Worm (Caenorhabditis elegans): ENCODE results near the gene C02D5.4.
A peak's percentile ranks its signal among the peaks of the same experiment; 100 is the strongest.

Gene C02D5.4

DNA sequence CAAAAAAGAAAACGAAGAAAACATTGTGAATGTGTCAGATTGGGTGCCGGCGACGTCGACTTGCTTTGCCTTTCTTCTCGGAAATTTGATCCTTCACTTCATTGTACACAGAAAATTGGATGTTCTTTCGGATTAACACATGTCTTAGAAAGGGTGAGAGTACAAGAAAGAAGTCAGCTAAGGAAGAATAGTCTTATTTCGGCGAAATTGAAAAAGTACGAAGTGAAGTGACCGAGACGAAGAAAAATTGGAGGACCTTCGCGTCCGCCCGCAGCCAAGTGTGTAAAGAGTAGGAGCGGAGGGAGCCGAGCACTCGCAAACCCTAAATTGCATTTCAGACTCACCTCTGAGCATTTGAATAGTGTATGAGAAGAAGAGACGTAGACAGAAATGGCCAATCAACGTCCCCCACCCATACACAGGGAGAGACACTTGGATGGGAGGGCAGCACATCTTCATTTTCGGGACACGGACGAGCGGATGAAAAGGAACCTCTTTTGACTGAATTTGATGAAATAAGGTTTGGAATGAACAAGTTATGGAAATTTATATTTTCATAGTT is 36.7 kb downstream of the C02D5.4 start, which contains the start of gene glr-1:
Gene glr-1 (minus strand): TSS at position 51 of the 562 bp plus-strand sequence.
- TF ChIP-seq ces-1 (GFP tag; optimal IDR thresholded peaks at IDR 0.05), result peak; percentile 92
- TF ChIP-seq M03D4.4 (tag; optimal IDR thresholded peaks at IDR 0.05), result no peak

- TF ChIP-seq lin-32 (GFP tag; optimal IDR thresholded peaks at IDR 0.05), result no peak
- no peak for TF ChIP-seq unc-120 (tag; optimal IDR thresholded peaks at IDR 0.05; ENCODE audit: poor library complexity, severe bottlenecking)
- TF ChIP-seq sptf-1 (tag; optimal IDR thresholded peaks at IDR 0.05), result no peak
- no peak for TF ChIP-seq ceh-43 (GFP tag; optimal IDR thresholded peaks at IDR 0.05)
- no peak for TF ChIP-seq nhr-12 (tag; optimal IDR thresholded peaks at IDR 0.05)
- TF ChIP-seq snpc-4 (tag; optimal IDR thresholded peaks at IDR 0.05), result no peak
Observed at ce11 chrIII:8589195-8589594, 37.2 kb downstream of the C02D5.4 start, which contains the start of gene fip-3. TSS of gene fip-3 (minus strand) at chrIII:8589488.

DNA sequence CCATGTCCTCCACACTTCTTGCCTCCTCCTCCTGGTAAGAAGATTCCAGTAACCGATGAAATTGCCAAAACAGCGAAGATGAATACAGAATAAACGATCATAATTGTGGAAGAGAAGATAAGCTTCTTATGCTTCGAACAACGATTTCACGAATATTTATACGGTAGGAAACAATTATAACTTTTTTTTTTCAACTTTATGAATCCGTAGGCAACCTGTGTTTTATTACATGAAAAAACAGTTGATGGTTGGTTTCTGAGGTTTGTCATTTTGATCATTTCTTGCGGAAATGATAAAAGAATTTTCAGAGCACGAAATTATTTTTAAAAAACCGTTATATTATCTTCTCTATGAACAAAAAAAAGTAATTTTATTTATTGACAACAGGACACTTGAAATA is 38.9 kb downstream of the C02D5.4 start, which contains the start of gene fipr-16:
Gene fipr-16 (minus strand): TSS at position 101 of the 400 bp plus-strand sequence.
- TF ChIP-seq nhr-12 (tag; optimal IDR thresholded peaks at IDR 0.05), result no peak
- no peak for TF ChIP-seq elt-1 (tag; optimal IDR thresholded peaks at IDR 0.05; ENCODE audit: borderline replicate concordance, insufficient read depth)
- no peak for TF ChIP-seq ham-2 (GFP tag; optimal IDR thresholded peaks at IDR 0.05)
- TF ChIP-seq unc-39 (tag; optimal IDR thresholded peaks at IDR 0.05), result no peak
- TF ChIP-seq mls-2 (tag; optimal IDR thresholded peaks at IDR 0.05), result no peak
- no peak for TF ChIP-seq snpc-4 (tag; optimal IDR thresholded peaks at IDR 0.05)
- no peak for TF ChIP-seq elt-3 (tag; optimal IDR thresholded peaks at IDR 0.05)
- no peak for TF ChIP-seq nhr-2 (tag; optimal IDR thresholded peaks at IDR 0.05)

- TF ChIP-seq sptf-1 (tag; optimal IDR thresholded peaks at IDR 0.05), result no peak
- TF ChIP-seq bed-3 (GFP tag; optimal IDR thresholded peaks at IDR 0.05), result no peak
- TF ChIP-seq lin-13 (tag; optimal IDR thresholded peaks at IDR 0.05), result no peak
- TF ChIP-seq ham-2 (GFP tag; optimal IDR thresholded peaks at IDR 0.05), result no peak
- no peak for TF ChIP-seq drap-1 (GFP tag; optimal IDR thresholded peaks at IDR 0.05)
- no peak for TF ChIP-seq nhr-2 (tag; optimal IDR thresholded peaks at IDR 0.05)
- no peak for TF ChIP-seq sem-2 (GFP tag; optimal IDR thresholded peaks at IDR 0.05)
Observed at ce11 chrIII:8593620-8594019, 41.7 kb downstream of the C02D5.4 start, which contains the start of gene C06E1.7. TSS of gene C06E1.7 (minus strand) at chrIII:8593720.

DNA sequence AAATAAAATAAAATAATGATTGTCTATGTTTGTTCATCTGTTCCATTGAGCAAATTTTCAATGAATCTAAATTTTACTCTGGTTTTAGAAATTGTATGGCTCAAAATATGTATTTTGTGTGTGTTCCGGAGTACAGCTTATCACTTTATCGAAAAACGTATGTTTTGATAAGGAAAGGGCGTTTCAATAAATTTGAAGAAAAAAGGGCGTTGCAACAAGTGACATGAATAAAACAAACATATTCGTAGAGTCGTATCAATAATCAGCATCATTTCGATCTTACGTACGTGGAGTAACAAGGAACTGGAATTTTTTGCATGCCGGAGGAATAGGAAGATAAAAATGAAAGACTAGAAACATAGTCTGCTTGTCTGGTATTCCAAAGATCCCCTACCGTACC is 42.1 kb downstream of the C02D5.4 start:
- no peak for TF ChIP-seq nhr-28 (tag; optimal IDR thresholded peaks at IDR 0.05)
- TF ChIP-seq ceh-43 (GFP tag; optimal IDR thresholded peaks at IDR 0.05), result no peak
- TF ChIP-seq drap-1 (GFP tag; optimal IDR thresholded peaks at IDR 0.05), result no peak
- TF ChIP-seq ceh-39 (tag; optimal IDR thresholded peaks at IDR 0.05), result no peak
- TF ChIP-seq hlh-1 (tag; optimal IDR thresholded peaks at IDR 0.05), result no peak
- no peak for TF ChIP-seq lin-32 (GFP tag; optimal IDR thresholded peaks at IDR 0.05)
- TF ChIP-seq lsy-2 (tag; optimal IDR thresholded peaks at IDR 0.05), result no peak
- TF ChIP-seq elt-3 (tag; optimal IDR thresholded peaks at IDR 0.05), result no peak
- TF ChIP-seq lin-13 (tag; optimal IDR thresholded peaks at IDR 0.05), result no peak
- no peak for TF ChIP-seq mab-5 (tag; optimal IDR thresholded peaks at IDR 0.05)
- TF ChIP-seq sem-2 (GFP tag; optimal IDR thresholded peaks at IDR 0.05), result no peak

ce11 chrIII:8596692-8597091 is 44.7 kb downstream of the C02D5.4 start:
- TF ChIP-seq mls-2 (tag; optimal IDR thresholded peaks at IDR 0.05) (no peak), ham-2 (GFP tag; optimal IDR thresholded peaks at IDR 0.05) (peak; percentile 73), unc-39 (tag; optimal IDR thresholded peaks at IDR 0.05) (no peak), sem-2 (GFP tag; optimal IDR thresholded peaks at IDR 0.05) (no peak), mep-1 (tag; optimal IDR thresholded peaks at IDR 0.05) (no peak), snpc-4 (tag; optimal IDR thresholded peaks at IDR 0.05) (no peak), blmp-1 (tag; optimal IDR thresholded peaks at IDR 0.05) (peak; percentile 73), flh-1 (GFP tag; optimal IDR thresholded peaks at IDR 0.05) (no peak), nhr-12 (tag; optimal IDR thresholded peaks at IDR 0.05) (no peak), M03D4.4 (tag; optimal IDR thresholded peaks at IDR 0.05) (no peak), ceh-39 (tag; optimal IDR thresholded peaks at IDR 0.05) (no peak), zip-8 (tag; optimal IDR thresholded peaks at IDR 0.05) (peak; percentile 70), nhr-2 (tag; optimal IDR thresholded peaks at IDR 0.05) (no peak), tbx-8 (GFP tag; optimal IDR thresholded peaks at IDR 0.05) (no peak), elt-3 (tag; optimal IDR thresholded peaks at IDR 0.05) (no peak), elt-1 (tag; optimal IDR thresholded peaks at IDR 0.05; ENCODE audit: borderline replicate concordance, insufficient read depth) (no peak), ces-1 (GFP tag; optimal IDR thresholded peaks at IDR 0.05) (peak; percentile 27), lin-13 (tag; optimal IDR thresholded peaks at IDR 0.05) (no peak), unc-62 (GFP tag; optimal IDR thresholded peaks at IDR 0.05) (no peak), nhr-28 (tag; optimal IDR thresholded peaks at IDR 0.05) (no peak), lsy-2 (tag; optimal IDR thresholded peaks at IDR 0.05) (no peak), cnd-1 (tag; optimal IDR thresholded peaks at IDR 0.05) (no peak), unc-120 (tag; optimal IDR thresholded peaks at IDR 0.05; ENCODE audit: poor library complexity, severe bottlenecking) (no peak)
